Fruit fly (Drosophila melanogaster) whole organism, wandering third instar larva: ENCODE measurements around the gene CG12691.

ENCODE experiments used
- CrebA ChIP-seq: fragments of 200-800 bp; sonication (Bioruptor generic); optimal IDR thresholded peaks from 2 replicates; lab custom pipeline; 2016; ENCODE audit warnings: missing biosample characterization, mild to moderate bottlenecking, missing genetic modification characterization, borderline replicate concordance
- Dif ChIP-seq: fragments of 200-275, 200-300 bp; sonication (Bioruptor generic); optimal IDR thresholded peaks from 2 replicates; lab custom pipeline; 2018; ENCODE audit warnings: missing biosample characterization, missing genetic modification characterization; ENCODE audit not compliant: partially characterized antibody
- GATAd ChIP-seq: sonication (Bioruptor generic); optimal IDR thresholded peaks from 2 replicates; lab custom pipeline; 2016; ENCODE audit warnings: missing biosample characterization, missing genetic modification characterization
- Hr78 ChIP-seq: fragments of >200 bp; optimal IDR thresholded peaks from 2 replicates; lab custom pipeline; 2017; ENCODE audit warnings: missing biosample characterization, missing genetic modification characterization
- N ChIP-seq: fragments of >200 bp; optimal IDR thresholded peaks from 2 replicates; lab custom pipeline; 2018; ENCODE audit warnings: missing biosample characterization, missing external identifiers, missing genetic modification characterization
- Sp1 ChIP-seq: fragments of 200-800 bp; sonication (Bioruptor generic); optimal IDR thresholded peaks from 3 replicates; lab custom pipeline; 2019; ENCODE audit warnings: missing biosample characterization, mild to moderate bottlenecking, missing genetic modification characterization, moderate library complexity
- br ChIP-seq: fragments of 200-800 bp; sonication (Bioruptor generic); optimal IDR thresholded peaks from 2 replicates; lab custom pipeline; 2016; ENCODE audit warnings: missing biosample characterization, missing genetic modification characterization
- dmrt93B ChIP-seq: fragments of 200-800 bp; sonication (Bioruptor generic); optimal IDR thresholded peaks from 2 replicates; lab custom pipeline; 2018; ENCODE audit warnings: missing biosample characterization, mild to moderate bottlenecking, missing genetic modification characterization
- fru ChIP-seq: fragments of 200-800 bp; sonication (Bioruptor generic); optimal IDR thresholded peaks from 3 replicates; lab custom pipeline; 2016; ENCODE audit warnings: missing biosample characterization, mild to moderate bottlenecking, missing genetic modification characterization
- h ChIP-seq: fragments of 200-800 bp; sonication (Bioruptor generic); optimal IDR thresholded peaks from 3 replicates; lab custom pipeline; 2016; ENCODE audit warnings: missing biosample characterization, mild to moderate bottlenecking, missing genetic modification characterization
- lola ChIP-seq: fragments of >200 bp; optimal IDR thresholded peaks from 2 replicates; lab custom pipeline; 2017; ENCODE audit warnings: missing biosample characterization, missing genetic modification characterization
- psq ChIP-seq: fragments of 200-800 bp; sonication (Bioruptor generic); optimal IDR thresholded peaks from 3 replicates; lab custom pipeline; 2017; ENCODE audit warnings: missing biosample characterization, mild to moderate bottlenecking, missing genetic modification characterization, moderate library complexity
- usp ChIP-seq: fragments of >200 bp; optimal IDR thresholded peaks from 2 replicates; lab custom pipeline; 2017; ENCODE audit warnings: missing biosample characterization, missing genetic modification characterization

DNA sequence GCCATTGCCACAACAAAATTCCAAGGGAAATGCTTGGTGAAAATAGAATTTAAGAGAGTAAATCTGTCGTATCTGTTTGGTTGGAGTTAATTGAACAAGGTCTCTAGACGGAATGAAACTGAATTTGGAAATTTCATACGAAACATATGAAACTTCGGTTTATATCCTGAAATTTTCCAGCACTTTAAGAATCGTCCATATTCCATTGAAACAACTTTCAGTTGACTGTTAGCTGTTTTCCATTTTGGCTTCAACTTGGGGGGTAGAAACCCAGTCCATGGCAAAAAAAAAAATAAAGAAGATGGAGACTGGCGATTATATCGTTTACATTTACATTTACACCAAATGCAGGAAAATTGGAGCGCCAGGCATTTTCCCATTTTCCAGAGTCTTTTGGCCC, 45.8 kb downstream of the CG12691 start, which contains the start of gene CG15579:
- TF ChIP-seq Hr78 (GFP tag; lab: Kevin White, UChicago) (no peak), psq (no peak), lola (no peak), br (GFP tag; lab: Kevin White, UChicago) (no peak), GATAd (GFP tag; lab: Kevin White, UChicago) (no peak), Sp1 (no peak), fru (GFP tag; lab: Kevin White, UChicago) (no peak), h (no peak), dmrt93B (GFP tag; lab: Kevin White, UChicago) (no peak), N (GFP tag; lab: Kevin White, UChicago) (no peak), usp (GFP tag; lab: Kevin White, UChicago) (no peak), Dif (GFP tag; lab: Kevin White, UChicago) (no peak), CrebA (GFP tag; lab: Kevin White, UChicago) (no peak)
